Worm (Caenorhabditis elegans) whole organism, L4/young adult: ENCODE data around the gene D2023.1.

Source experiments
- W03F9.2 ChIP-seq: fragments of 150-350 bp; optimal IDR thresholded peaks from 2 replicates; lab custom pipeline; 2014; ENCODE audit warnings: missing biosample characterization, missing genetic modification characterization
- dao-5 ChIP-seq: sonication (generic microtip); optimal IDR thresholded peaks from 2 replicates; lab custom pipeline; 2016; ENCODE audit warnings: missing genotype, missing genetic modification characterization, moderate library complexity, missing compliant biosample characterization
- him-1 ChIP-seq: sonication (generic microtip); optimal IDR thresholded peaks from 2 replicates; lab custom pipeline; 2016; ENCODE audit warnings: missing genotype, missing genetic modification reagents, missing genetic modification characterization, missing compliant biosample characterization

Gene D2023.1

ce11 chrV:11789474-11789873 is at the start of gene D2023.1:
TSS of gene D2023.1 (plus strand) at chrV:11789550.
- TF ChIP-seq him-1 (tag; lab: Kevin White, UChicago) (no peak), W03F9.2 (tag; lab: Kevin White, UChicago) (no peak), dao-5 (tag; lab: Kevin White, UChicago) (no peak)

DNA sequence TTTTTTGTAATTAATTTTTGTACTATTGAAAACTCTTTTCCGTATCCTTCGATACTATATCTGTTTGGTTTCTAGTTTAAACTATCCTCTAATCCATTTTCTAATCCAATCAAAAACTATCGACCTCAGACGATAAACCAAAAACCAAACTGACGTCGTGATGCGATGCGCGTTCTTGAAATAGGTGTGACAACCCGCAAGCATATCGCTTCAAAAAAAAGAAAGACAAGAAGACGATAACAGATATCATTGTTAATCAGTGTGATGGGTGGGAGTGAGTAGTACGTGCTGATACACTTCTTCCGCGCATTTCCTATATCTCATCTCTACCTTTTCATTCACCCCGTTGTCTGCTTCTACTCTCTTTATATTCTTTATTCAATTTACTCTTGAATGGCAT is 49.5 kb upstream of the D2023.1 start, which contains the start of gene T04F3.1:
T04F3.1 (plus strand) TSS at position 246 of the 400 bp plus-strand sequence.
- no peak for TF ChIP-seq W03F9.2 (tag; lab: Kevin White, UChicago)
- TF ChIP-seq him-1 (tag; lab: Kevin White, UChicago), result no peak
- TF ChIP-seq dao-5 (tag; lab: Kevin White, UChicago), result no peak

- TF ChIP-seq him-1 (tag; lab: Kevin White, UChicago) (no peak), dao-5 (tag; lab: Kevin White, UChicago) (no peak), W03F9.2 (tag; lab: Kevin White, UChicago) (no peak)
Observed at ce11 chrV:11741078-11741477, 48.3 kb upstream of the D2023.1 start.

DNA sequence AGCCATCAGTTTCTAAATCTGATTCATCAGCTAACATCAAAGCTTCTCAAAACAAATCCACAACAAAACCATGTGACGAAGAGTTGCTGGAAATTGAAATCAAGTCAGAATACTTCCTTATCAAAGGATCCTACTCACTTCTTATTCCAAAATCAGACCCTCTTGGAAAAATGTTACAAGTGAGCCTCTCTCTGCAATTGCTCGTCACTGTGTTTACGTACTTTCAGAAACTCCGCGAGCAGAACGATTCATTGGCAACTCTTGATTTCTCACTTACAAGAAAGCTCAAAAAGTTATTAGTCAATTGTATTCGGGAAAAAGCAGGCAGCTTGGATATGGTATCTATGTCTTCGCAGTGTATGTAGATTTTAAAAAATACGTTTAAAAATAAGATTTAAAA is 37.9 kb upstream of the D2023.1 start:
- TF ChIP-seq W03F9.2 (tag; lab: Kevin White, UChicago), result no peak
- TF ChIP-seq dao-5 (tag; lab: Kevin White, UChicago), result no peak
- TF ChIP-seq him-1 (tag; lab: Kevin White, UChicago), result no peak

DNA sequence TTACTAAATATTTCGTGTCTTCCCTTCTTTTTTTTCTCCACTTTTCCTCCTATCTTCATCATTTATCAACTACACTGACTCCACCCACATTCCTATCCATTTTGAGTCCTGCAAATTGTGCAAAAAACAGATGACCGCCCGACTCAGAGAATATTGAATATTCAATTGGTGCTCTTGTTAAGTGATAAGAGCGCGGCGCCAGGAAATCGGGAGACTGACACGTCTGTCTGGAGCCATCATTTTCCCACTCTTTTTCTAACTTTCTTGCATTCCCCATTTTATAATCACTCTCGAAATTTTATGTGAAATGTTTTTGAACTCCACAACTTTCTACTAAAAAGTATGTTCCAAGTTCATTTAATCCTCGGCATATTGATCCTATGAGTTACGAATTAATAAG is 33.5 kb upstream of the D2023.1 start:
- TF ChIP-seq W03F9.2 (tag; lab: Kevin White, UChicago) (no peak), him-1 (tag; lab: Kevin White, UChicago) (no peak), dao-5 (tag; lab: Kevin White, UChicago) (no peak)

- TF ChIP-seq dao-5 (tag; lab: Kevin White, UChicago) (no peak), W03F9.2 (tag; lab: Kevin White, UChicago) (no peak)
Observed at ce11 chrV:11757358-11757757, 32.0 kb upstream of the D2023.1 start, which contains the start of gene smoc-1. TSS of gene smoc-1 (plus strand) at chrV:11757658.

DNA sequence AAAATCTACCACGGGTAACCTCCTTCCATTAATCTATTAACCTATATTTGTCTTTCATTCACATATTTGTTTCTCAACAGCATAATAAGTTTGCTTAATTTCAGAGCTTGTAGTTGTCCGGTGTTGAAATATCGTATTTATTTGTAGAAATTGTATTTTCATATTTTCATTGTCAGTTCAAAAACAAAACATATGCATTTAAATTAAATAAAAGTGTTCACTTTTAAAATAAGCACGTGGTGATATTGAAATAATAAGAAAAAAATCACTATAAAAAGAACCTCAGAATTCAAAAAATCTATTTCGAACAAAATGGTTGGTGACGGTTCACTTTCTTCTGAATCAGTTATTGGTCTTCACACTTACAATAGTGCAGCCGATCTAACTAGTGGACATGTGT is 30.7 kb upstream of the D2023.1 start, which contains the start of gene T04F3.3:
T04F3.3 (plus strand) TSS at position 301 of the 400 bp plus-strand sequence.
- TF ChIP-seq W03F9.2 (tag; lab: Kevin White, UChicago), result no peak
- no peak for TF ChIP-seq dao-5 (tag; lab: Kevin White, UChicago)
- no peak for TF ChIP-seq him-1 (tag; lab: Kevin White, UChicago)

ce11 chrV:11760371-11760770 is 29.0 kb upstream of the D2023.1 start, which contains the start of gene T04F3.5:
TSS of gene T04F3.5 (plus strand) at chrV:11760671.
- TF ChIP-seq him-1 (tag; lab: Kevin White, UChicago) (no peak), dao-5 (tag; lab: Kevin White, UChicago) (no peak), W03F9.2 (tag; lab: Kevin White, UChicago) (no peak)

ce11 chrV:11762863-11763262 is 26.5 kb upstream of the D2023.1 start, which contains the start of gene T04F3.4:
TSS of gene T04F3.4 (minus strand) at chrV:11763049.
- no peak for TF ChIP-seq W03F9.2 (tag; lab: Kevin White, UChicago)
- TF ChIP-seq him-1 (tag; lab: Kevin White, UChicago), result no peak
- no peak for TF ChIP-seq dao-5 (tag; lab: Kevin White, UChicago)

ce11 chrV:11764373-11764954 is 24.9 kb upstream of the D2023.1 start, which contains the start of the genes F55A11.1 and syx-5:
TSS of gene F55A11.1 (minus strand) at chrV:11764385.
TSS of gene syx-5 (plus strand) at chrV:11764904.
- TF ChIP-seq him-1 (tag; lab: Kevin White, UChicago) (peak; percentile 69), dao-5 (tag; lab: Kevin White, UChicago) (no peak), W03F9.2 (tag; lab: Kevin White, UChicago) (peak; percentile 87)

- TF ChIP-seq him-1 (tag; lab: Kevin White, UChicago) (no peak), dao-5 (tag; lab: Kevin White, UChicago) (no peak), W03F9.2 (tag; lab: Kevin White, UChicago) (no peak)
Observed at ce11 chrV:11767028-11767427, 22.3 kb upstream of the D2023.1 start, which contains the start of gene sel-11. TSS of gene sel-11 (plus strand) at chrV:11767328.

DNA sequence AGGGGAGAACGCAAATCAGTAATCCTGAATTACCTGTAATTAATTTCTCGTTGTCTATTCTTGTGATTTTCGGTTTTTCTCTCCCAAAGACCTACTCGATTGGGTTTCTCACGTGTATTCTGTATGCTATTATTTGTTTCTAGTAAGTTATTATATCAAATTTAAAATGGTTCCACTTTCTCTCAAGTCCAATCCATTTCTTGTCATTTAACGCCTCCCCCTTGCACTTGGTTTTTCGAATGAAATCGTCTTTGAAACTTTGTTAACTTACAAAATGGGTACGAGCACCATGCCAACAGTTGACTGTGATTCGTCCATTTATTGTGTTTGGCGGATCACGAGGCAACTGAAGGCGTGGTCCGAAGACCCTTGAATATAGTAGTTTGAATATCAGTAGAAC is 19.7 kb upstream of the D2023.1 start:
- TF ChIP-seq him-1 (tag; lab: Kevin White, UChicago), result no peak
- no peak for TF ChIP-seq W03F9.2 (tag; lab: Kevin White, UChicago)
- no peak for TF ChIP-seq dao-5 (tag; lab: Kevin White, UChicago)

- TF ChIP-seq dao-5 (tag; lab: Kevin White, UChicago) (no peak), him-1 (tag; lab: Kevin White, UChicago) (no peak), W03F9.2 (tag; lab: Kevin White, UChicago) (no peak)
Observed at ce11 chrV:11770053-11770517, 19.3 kb upstream of the D2023.1 start, which contains the start of gene F55A11.4. TSS of gene F55A11.4 (plus strand) at chrV:11770467.
